Worm (Caenorhabditis elegans) whole organism, L2 larva: Measurements from ENCODE around the gene F49C12.2.

ENCODE experiments used
- F13H6.1 ChIP-seq: sonication (generic microtip); optimal IDR thresholded peaks from 2 replicates; lab custom pipeline; 2016; ENCODE audit warnings: missing genetic modification characterization, missing compliant biosample characterization
- R02D3.7 ChIP-seq: fragments of 150-350 bp; optimal IDR thresholded peaks from 2 replicates; lab custom pipeline; 2014; ENCODE audit warnings: missing biosample characterization, missing genetic modification characterization
- alr-1 ChIP-seq: fragments of 150-350 bp; optimal IDR thresholded peaks from 2 replicates; lab custom pipeline; 2014; ENCODE audit warnings: missing biosample characterization, missing genetic modification characterization
- ama-1 ChIP-seq: fragments of 150-350 bp; optimal IDR thresholded peaks from 2 replicates; lab custom pipeline; 2018; ENCODE audit warnings: inconsistent platforms
- crh-2 ChIP-seq: sonication (generic microtip); optimal IDR thresholded peaks from 2 replicates; lab custom pipeline; 2017; ENCODE audit warnings: missing biosample characterization, missing genetic modification characterization
- egl-27 ChIP-seq: sonication (generic microtip); optimal IDR thresholded peaks from 3 replicates; lab custom pipeline; 2017; ENCODE audit warnings: missing biosample characterization, missing genetic modification reagents, missing genetic modification characterization
- mbf-1 ChIP-seq: sonication (generic microtip); optimal IDR thresholded peaks from 2 replicates; lab custom pipeline; 2017; ENCODE audit warnings: missing biosample characterization, missing genetic modification characterization
- mdl-1 ChIP-seq, 2 experiments: fragments of 150-350 bp in 1 of 2; sonication (generic microtip) in 1 of 2; optimal IDR thresholded peaks; 2 replicates each; lab custom pipeline; 2017; ENCODE audit warnings: missing biosample characterization in 2 of 2, missing genetic modification characterization in 2 of 2
- nhr-11 ChIP-seq: fragments of 150-350 bp; optimal IDR thresholded peaks from 2 replicates; lab custom pipeline; 2014; ENCODE audit warnings: missing biosample characterization, missing genetic modification characterization
- nhr-12 ChIP-seq: fragments of 150-350 bp; optimal IDR thresholded peaks from 2 replicates; lab custom pipeline; 2014; ENCODE audit warnings: missing biosample characterization, missing genetic modification characterization
- snpc-4 ChIP-seq: fragments of 150-350 bp; optimal IDR thresholded peaks from 2 replicates; lab custom pipeline; 2014; ENCODE audit warnings: missing biosample characterization, missing genetic modification characterization
- unc-62 ChIP-seq: fragments of 150-350 bp; optimal IDR thresholded peaks from 2 replicates; lab custom pipeline; 2014; ENCODE audit warnings: missing biosample characterization, missing genetic modification reagents, missing genetic modification characterization

- TF ChIP-seq alr-1 (tag; lab: Kevin White, UChicago) (no peak), mbf-1 (no peak), unc-62 (GFP tag; lab: Kevin White, UChicago) (no peak), crh-2 (no peak), snpc-4 (tag; lab: Kevin White, UChicago) (no peak), R02D3.7 (tag; lab: Kevin White, UChicago) (no peak), mdl-1 (tag; optimal IDR thresholded peaks at IDR 0.05; lab: Kevin White, UChicago) (no peak), F13H6.1 (no peak), nhr-12 (tag; lab: Kevin White, UChicago) (no peak), nhr-11 (tag; lab: Kevin White, UChicago) (no peak), ama-1 (no peak), egl-27 (tag; lab: Kevin White, UChicago) (no peak)
These were observed 42.2 kb downstream of the F49C12.2 start for ce11 chrIV:9256865-9257264.
